Worm (Caenorhabditis elegans) whole organism, mixed stage, embryonic: ENCODE data around the gene mec-2.

Experiments used
- ceh-43 ChIP-seq: fragments of 200-800 bp; sonication (Bioruptor generic); optimal IDR thresholded peaks from 2 replicates; lab custom pipeline; 2018; ENCODE audit warnings: mild to moderate bottlenecking, missing genetic modification characterization, moderate library complexity, missing compliant biosample characterization
- hlh-1 ChIP-seq: fragments of 150-350 bp; optimal IDR thresholded peaks from 2 replicates; lab custom pipeline; 2014; ENCODE audit warnings: missing biosample characterization, missing genetic modification reagents, missing genetic modification characterization
- mep-1 ChIP-seq: fragments of 150-350 bp; optimal IDR thresholded peaks from 2 replicates; lab custom pipeline; 2017; ENCODE audit warnings: missing biosample characterization, missing genetic modification reagents, missing genetic modification characterization, inconsistent platforms
- mls-2 ChIP-seq: sonication (generic microtip); optimal IDR thresholded peaks from 2 replicates; lab custom pipeline; 2016; ENCODE audit warnings: mild to moderate bottlenecking, missing genetic modification characterization, moderate library complexity, missing compliant biosample characterization
- nhr-28 ChIP-seq: fragments of 150-350 bp; optimal IDR thresholded peaks from 2 replicates; lab custom pipeline; 2014; ENCODE audit warnings: missing biosample characterization, missing genetic modification characterization
- pha-4 ChIP-seq: fragments of 150-350 bp; optimal IDR thresholded peaks from 2 replicates; lab custom pipeline; 2018; ENCODE audit warnings: missing biosample characterization, missing genetic modification reagents, missing genetic modification characterization
- unc-62 ChIP-seq: fragments of 150-350 bp; optimal IDR thresholded peaks from 2 replicates; lab custom pipeline; 2014; ENCODE audit warnings: missing biosample characterization, missing genetic modification reagents, missing genetic modification characterization
- ztf-11 ChIP-seq: fragments of 150-350 bp; optimal IDR thresholded peaks from 2 replicates; lab custom pipeline; 2014; ENCODE audit warnings: missing biosample characterization, missing genetic modification characterization

DNA sequence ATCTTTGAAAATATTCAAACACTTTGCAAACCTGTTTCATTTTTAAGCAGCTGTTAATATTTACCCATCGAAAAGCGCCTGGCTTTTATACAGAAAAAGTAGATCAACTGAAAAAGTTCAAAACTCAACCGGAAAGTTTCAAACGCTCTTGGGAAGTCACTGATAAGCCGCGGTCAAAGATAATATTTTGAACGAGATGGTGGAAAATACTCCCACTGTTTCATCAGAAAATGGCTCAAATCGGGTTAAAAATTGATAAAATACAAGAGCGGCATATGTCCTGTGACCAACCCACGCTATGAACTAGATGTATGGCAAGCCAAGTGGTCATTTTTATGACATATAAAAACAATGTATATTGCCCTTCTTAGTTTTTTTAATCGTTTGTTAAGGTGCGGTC, 31.7 kb downstream of the mec-2 start, which contains the start of gene sulp-2:
- TF ChIP-seq unc-62 (GFP tag; lab: Kevin White, UChicago) (no peak), hlh-1 (tag; lab: Kevin White, UChicago) (no peak), mls-2 (no peak), ceh-43 (GFP tag; lab: Kevin White, UChicago) (no peak), nhr-28 (tag; lab: Kevin White, UChicago) (no peak), ztf-11 (tag; lab: Kevin White, UChicago) (no peak), mep-1 (no peak), pha-4 (tag; lab: Kevin White, UChicago) (no peak)
